Fruit fly (Drosophila melanogaster): Measurements from ENCODE around the gene CG16820.

The CG16820 gene

DNA sequence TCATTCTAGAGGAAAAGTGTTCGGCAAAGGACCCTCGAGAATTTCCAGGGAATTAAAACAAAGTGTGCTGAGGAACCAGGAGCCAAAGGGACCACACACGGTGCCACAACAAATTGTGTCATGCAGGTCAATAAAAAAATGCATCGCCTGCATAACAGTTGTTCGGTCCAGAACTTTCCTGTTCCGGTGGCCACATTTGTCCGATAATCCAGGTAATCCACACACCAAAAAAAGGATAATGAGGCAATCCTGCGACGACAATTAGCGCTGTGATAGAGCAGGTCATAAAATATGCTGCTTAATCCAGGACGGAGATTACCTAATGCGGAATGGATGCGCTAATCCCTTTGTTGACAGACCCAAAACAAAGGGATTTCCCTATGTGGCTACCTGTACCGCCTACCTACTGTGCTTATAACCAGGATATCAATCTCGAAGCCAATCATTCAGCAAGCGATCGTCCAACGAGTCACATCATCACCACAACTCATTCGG is 16.6 kb upstream of the CG16820 start, which contains the start of gene CG16815:
Gene CG16815, plus strand, starts transcription at position 445 of the 495 bp plus-strand sequence.
- TF ChIP-seq CG2120 (GFP tag; optimal IDR thresholded peaks at IDR 0.05) (no peak), cg (GFP tag; optimal IDR thresholded peaks at IDR 0.05) (no peak), vnd (GFP tag; IDR thresholded peaks at IDR 0.05; ENCODE audit: partially characterized antibody) (no peak), zen2 (GFP tag; IDR thresholded peaks at IDR 0.05; ENCODE audit: partially characterized antibody) (no peak), Usf (GFP tag; optimal IDR thresholded peaks at IDR 0.05) (no peak), Ravus (GFP tag; IDR thresholded peaks at IDR 0.05) (no peak), Scr (GFP tag; IDR thresholded peaks at IDR 0.05; ENCODE audit: partially characterized antibody) (no peak), sima (GFP tag; optimal IDR thresholded peaks at IDR 0.05) (no peak), org-1 (GFP tag; optimal IDR thresholded peaks at IDR 0.05) (no peak), Lhr (GFP tag; optimal IDR thresholded peaks at IDR 0.05) (no peak), CG10543 (GFP tag; optimal IDR thresholded peaks at IDR 0.05) (no peak), toy (GFP tag; IDR thresholded peaks at IDR 0.05) (no peak), CG1024 (GFP tag; IDR thresholded peaks at IDR 0.05) (no peak), CG7556 (GFP tag; optimal IDR thresholded peaks at IDR 0.05) (no peak), Neu2 (GFP tag; optimal IDR thresholded peaks at IDR 0.05; ENCODE audit: borderline replicate concordance) (no peak), CG9797 (GFP tag; optimal IDR thresholded peaks at IDR 0.05) (no peak), Meics (GFP tag; optimal IDR thresholded peaks at IDR 0.05) (no peak), zen (tag; optimal IDR thresholded peaks at IDR 0.05) (peak; percentile 95), disco-r (GFP tag; optimal IDR thresholded peaks at IDR 0.05) (no peak), Kr (GFP tag; optimal IDR thresholded peaks at IDR 0.05) (peak; percentile 77), schlank (tag; optimal IDR thresholded peaks at IDR 0.05) (no peak), CG15479 (GFP tag; optimal IDR thresholded peaks at IDR 0.05) (peak; percentile 100), Bteb2 (GFP tag; optimal IDR thresholded peaks at IDR 0.05) (no peak), cad (GFP tag; optimal IDR thresholded peaks at IDR 0.05) (peak; percentile 91), btn (GFP tag; optimal IDR thresholded peaks at IDR 0.05) (no peak), rib (GFP tag; IDR thresholded peaks at IDR 0.05) (no peak), CG10366 (GFP tag; IDR thresholded peaks at IDR 0.05) (no peak), gcm (GFP tag; optimal IDR thresholded peaks at IDR 0.05) (no peak), twi (tag; optimal IDR thresholded peaks at IDR 0.05) (peak; percentile 59), unc-4 (GFP tag; IDR thresholded peaks at IDR 0.05; ENCODE audit: partially characterized antibody) (no peak), CG6254 (GFP tag; optimal IDR thresholded peaks at IDR 0.05) (no peak), Ada2b (GFP tag; IDR thresholded peaks at IDR 0.05) (no peak), tll (GFP tag; optimal IDR thresholded peaks at IDR 0.05) (peak in 1 of 2 experiments; percentile 87), sd (tag; optimal IDR thresholded peaks at IDR 0.05) (no peak), CG13775 (GFP tag; optimal IDR thresholded peaks at IDR 0.05) (no peak), her (GFP tag; optimal IDR thresholded peaks at IDR 0.05) (no peak), tgo (GFP tag; IDR thresholded peaks at IDR 0.05) (no peak), chinmo (GFP tag; IDR thresholded peaks at IDR 0.05; ENCODE audit: partially characterized antibody) (no peak), gt (GFP tag; IDR thresholded peaks at IDR 0.05) (peak; percentile 21; the same call in 1 of the 2 replicates), CG3407 (GFP tag; optimal IDR thresholded peaks at IDR 0.05) (no peak), CG16815 (GFP tag; optimal IDR thresholded peaks at IDR 0.05) (no peak), ci (GFP tag; IDR thresholded peaks at IDR 0.05) (no peak), pfk (GFP tag; optimal IDR thresholded peaks at IDR 0.05) (no peak), bsh (GFP tag; optimal IDR thresholded peaks at IDR 0.05) (no peak), Sin3A (optimal IDR thresholded peaks at IDR 0.05) (no peak), CG17385 (GFP tag; optimal IDR thresholded peaks at IDR 0.05) (no peak), CG8478 (optimal IDR thresholded peaks at IDR 0.05) (no peak), Oaz (GFP tag; IDR thresholded peaks at IDR 0.05) (no peak), Elba2 (GFP tag; optimal IDR thresholded peaks at IDR 0.05) (no peak), CG5953 (GFP tag; IDR thresholded peaks at IDR 0.05) (no peak), CG12219 (GFP tag; optimal IDR thresholded peaks at IDR 0.05) (no peak), CG11695 (GFP tag; IDR thresholded peaks at IDR 0.05) (no peak)

All from whole organism, embryonic.